Worm (Caenorhabditis elegans) whole organism, L2 larva: Measurements from ENCODE around the gene T24H10.1.

Experiments
- C34F6.9 ChIP-seq: fragments of 150-350 bp; optimal IDR thresholded peaks from 2 replicates; lab custom pipeline; 2014; ENCODE audit warnings: missing biosample characterization, missing genetic modification characterization
- R02D3.7 ChIP-seq: fragments of 150-350 bp; optimal IDR thresholded peaks from 2 replicates; lab custom pipeline; 2014; ENCODE audit warnings: missing biosample characterization, missing genetic modification characterization
- ama-1 ChIP-seq: fragments of 150-350 bp; optimal IDR thresholded peaks from 2 replicates; lab custom pipeline; 2018; ENCODE audit warnings: inconsistent platforms
- elt-1 ChIP-seq: fragments of 150-350 bp; optimal IDR thresholded peaks from 2 replicates; lab custom pipeline; 2014; ENCODE audit warnings: missing biosample characterization, missing genetic modification characterization
- lin-13 ChIP-seq: fragments of 150-350 bp; optimal IDR thresholded peaks from 2 replicates; lab custom pipeline; 2014; ENCODE audit warnings: missing biosample characterization, missing genetic modification reagents, missing genetic modification characterization
- nhr-77 ChIP-seq: fragments of 150-350 bp; optimal IDR thresholded peaks from 2 replicates; lab custom pipeline; 2014; ENCODE audit warnings: missing biosample characterization, missing genetic modification characterization
- skn-1 ChIP-seq: sonication (generic microtip); optimal IDR thresholded peaks from 2 replicates; lab custom pipeline; 2017; ENCODE audit warnings: missing biosample characterization, missing genetic modification characterization
- sma-9 ChIP-seq, 2 experiments: fragments of 150-350 bp in 1 of 2; sonication (generic microtip) in 1 of 2; optimal IDR thresholded peaks; 2 replicates each; lab custom pipeline; 2014 to 2016; ENCODE audit warnings: missing genetic modification characterization in 2 of 2, mild to moderate bottlenecking in 1 of 2, missing biosample characterization in 1 of 2, missing compliant biosample characterization in 1 of 2, missing genetic modification reagents in 1 of 2, moderate library complexity in 1 of 2
- snpc-4 ChIP-seq: fragments of 150-350 bp; optimal IDR thresholded peaks from 2 replicates; lab custom pipeline; 2014; ENCODE audit warnings: missing biosample characterization, missing genetic modification characterization
- unc-39 ChIP-seq: fragments of 150-350 bp; optimal IDR thresholded peaks from 2 replicates; lab custom pipeline; 2014; ENCODE audit warnings: missing biosample characterization, missing genetic modification characterization
- unc-62 ChIP-seq: fragments of 150-350 bp; optimal IDR thresholded peaks from 2 replicates; lab custom pipeline; 2014; ENCODE audit warnings: missing biosample characterization, missing genetic modification reagents, missing genetic modification characterization
- zag-1 ChIP-seq: fragments of 150-350 bp; optimal IDR thresholded peaks from 2 replicates; lab custom pipeline; 2014; ENCODE audit warnings: missing biosample characterization, missing genetic modification characterization

DNA sequence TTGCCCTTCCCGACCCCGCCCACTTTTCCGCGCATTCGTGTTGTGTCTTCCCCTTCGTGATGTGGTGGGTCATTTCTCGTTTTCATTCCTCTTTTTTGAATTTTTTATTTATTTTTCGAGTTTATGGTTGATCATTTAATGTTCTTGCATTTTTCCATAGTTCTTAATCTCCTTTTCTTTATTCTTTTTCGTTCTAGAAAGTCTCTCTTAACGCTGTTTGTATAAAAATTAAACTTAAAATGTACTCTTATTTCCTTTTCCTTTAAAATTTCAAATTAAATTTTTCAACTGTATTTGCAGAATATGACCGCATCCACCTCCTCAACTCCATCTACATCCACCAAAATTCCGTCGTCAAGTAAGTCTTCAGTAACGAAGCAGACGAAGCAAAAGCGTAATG lies 12.9 kb upstream of the T24H10.1 start, which contains the start of gene hlh-3:
- no peak for TF ChIP-seq skn-1
- no peak for TF ChIP-seq ama-1 (lab: Kevin White, UChicago)
- no peak for TF ChIP-seq nhr-77 (tag; lab: Kevin White, UChicago)
- TF ChIP-seq sma-9 (GFP tag; optimal IDR thresholded peaks at IDR 0.05; lab: Kevin White, UChicago): no peak
- TF ChIP-seq sma-9 (tag; optimal IDR thresholded peaks at IDR 0.05; lab: Kevin White, UChicago): no peak
- no peak for TF ChIP-seq unc-62
- TF ChIP-seq R02D3.7 (tag; lab: Kevin White, UChicago): no peak
- TF ChIP-seq unc-39 (tag; lab: Kevin White, UChicago): no peak
- no peak for TF ChIP-seq zag-1 (tag; lab: Kevin White, UChicago)
- TF ChIP-seq snpc-4: no peak
- TF ChIP-seq elt-1 (tag; lab: Kevin White, UChicago): no peak
- TF ChIP-seq C34F6.9 (tag; lab: Kevin White, UChicago): no peak
- TF ChIP-seq lin-13 (GFP tag; lab: Kevin White, UChicago): no peak
